Fruit fly (Drosophila melanogaster) Kc167 (cell line): Measurements from ENCODE around the gene P5cr.

Source experiments
- Myc ChIP-seq: fragments of >200 bp; optimal IDR thresholded peaks from 2 replicates; lab custom pipeline; 2017; ENCODE audit warnings: missing external identifiers
- Sin3A ChIP-seq: fragments of >200 bp; optimal IDR thresholded peaks from 2 replicates; lab custom pipeline; 2018; ENCODE audit warnings: missing external identifiers
- h ChIP-seq: fragments of >200 bp; optimal IDR thresholded peaks from 3 replicates; lab custom pipeline; 2018; ENCODE audit warnings: missing external identifiers
- insv ChIP-seq: fragments of >200 bp; optimal IDR thresholded peaks from 3 replicates; lab custom pipeline; 2018; ENCODE audit warnings: missing external identifiers
- psq ChIP-seq: fragments of >200 bp; optimal IDR thresholded peaks from 2 replicates; lab custom pipeline; 2017; ENCODE audit warnings: missing external identifiers
- ttk ChIP-seq: sonication (Bioruptor generic); optimal IDR thresholded peaks from 2 replicates; lab custom pipeline; 2017; ENCODE audit warnings: missing external identifiers

dm6 chr3R:19067876-19068406, 39.2 kb downstream of the P5cr start:
- no peak for TF ChIP-seq h (lab: Kevin White, UChicago)
- no peak for TF ChIP-seq Myc
- no peak for TF ChIP-seq Sin3A (lab: Kevin White, UChicago)
- TF ChIP-seq psq (lab: Kevin White, UChicago) = no peak
- TF ChIP-seq ttk (lab: Kevin White, UChicago) = no peak
- TF ChIP-seq insv (lab: Kevin White, UChicago) = no peak
